Fruit fly (Drosophila melanogaster): ENCODE results near the gene CG12883.

DNA sequence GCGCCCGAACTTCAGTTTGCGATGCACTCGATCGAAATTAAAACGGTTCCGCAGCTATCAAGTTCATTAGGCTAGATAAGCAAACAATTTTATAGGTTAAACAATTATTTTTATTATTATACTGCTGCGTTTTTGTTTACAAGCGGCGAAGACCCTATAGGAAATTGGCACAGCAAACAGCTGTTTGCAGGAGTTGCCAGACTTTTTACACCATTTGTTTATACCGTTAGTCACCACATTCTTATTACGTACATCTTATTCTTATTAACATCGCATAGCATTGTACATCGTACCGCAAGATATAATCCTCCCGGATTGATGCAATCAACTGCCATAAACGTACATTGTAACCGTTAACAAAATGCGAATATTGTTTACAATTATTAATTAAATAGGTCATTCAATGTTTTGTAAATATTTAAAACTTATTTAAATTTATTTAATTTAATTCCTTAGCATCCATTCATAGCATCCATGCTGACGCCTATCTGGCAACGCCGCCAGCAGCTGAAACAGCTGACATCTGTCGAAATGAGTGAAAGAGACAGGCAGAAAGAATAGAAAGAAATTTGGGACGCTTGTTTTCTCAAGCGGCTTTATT lies 27.6 kb downstream of the CG12883 start, which contains the start of the genes CROT and CG12877:
- no peak for TF ChIP-seq CG7745 (tag; optimal IDR thresholded peaks at IDR 0.05)
- TF ChIP-seq Eip74EF (GFP tag; optimal IDR thresholded peaks at IDR 0.05), result no peak
- TF ChIP-seq CG16813 (GFP tag; IDR thresholded peaks at IDR 0.05; ENCODE audit: partially characterized antibody), result peak; percentile 31; the same call in 1 of the 3 replicates
- TF ChIP-seq NC2α (GFP tag; optimal IDR thresholded peaks at IDR 0.05), result no peak
- no peak for TF ChIP-seq Hey (tag; optimal IDR thresholded peaks at IDR 0.05)
- no peak for TF ChIP-seq Drgx (GFP tag; IDR thresholded peaks at IDR 0.05)
- no peak for TF ChIP-seq usp (GFP tag; optimal IDR thresholded peaks at IDR 0.05)
- no peak for TF ChIP-seq chinmo (GFP tag; IDR thresholded peaks at IDR 0.05; ENCODE audit: partially characterized antibody)
- no peak for TF ChIP-seq Lpt (GFP tag; optimal IDR thresholded peaks at IDR 0.05)
- TF ChIP-seq Tbp (GFP tag; optimal IDR thresholded peaks at IDR 0.05), result no peak
- TF ChIP-seq hb (GFP tag; IDR thresholded peaks at IDR 0.05; ENCODE audit: partially characterized antibody), result no peak
- TF ChIP-seq CG12104 (GFP tag; optimal IDR thresholded peaks at IDR 0.05), result peak; percentile 71
- peak; percentile 86 for TF ChIP-seq Xbp1 (GFP tag; optimal IDR thresholded peaks at IDR 0.05)

Data from whole organism, embryonic.